Fruit fly (Drosophila melanogaster) whole organism, wandering third instar larva: ENCODE results near the gene Or33a.

Experiments used
- Abd-B ChIP-seq: fragments of >200 bp; optimal IDR thresholded peaks from 2 replicates; lab custom pipeline; 2017; ENCODE audit warnings: missing biosample characterization, missing genetic modification characterization
- CG32264 ChIP-seq: fragments of 200-800 bp; sonication (Bioruptor generic); optimal IDR thresholded peaks from 2 replicates; lab custom pipeline; 2016; ENCODE audit warnings: missing biosample characterization, missing genetic modification characterization
- CG9705 ChIP-seq: fragments of 200-800 bp; sonication (Bioruptor generic); optimal IDR thresholded peaks from 2 replicates; lab custom pipeline; 2018; ENCODE audit warnings: missing biosample characterization, mild to moderate bottlenecking, missing genetic modification characterization
- Dfd ChIP-seq: fragments of >200 bp; optimal IDR thresholded peaks from 2 replicates; lab custom pipeline; 2017; ENCODE audit warnings: missing biosample characterization, missing genetic modification characterization
- Dif ChIP-seq: fragments of 200-275, 200-300 bp; sonication (Bioruptor generic); optimal IDR thresholded peaks from 2 replicates; lab custom pipeline; 2018; ENCODE audit warnings: missing biosample characterization, missing genetic modification characterization; ENCODE audit not compliant: partially characterized antibody
- GATAd ChIP-seq: sonication (Bioruptor generic); optimal IDR thresholded peaks from 2 replicates; lab custom pipeline; 2016; ENCODE audit warnings: missing biosample characterization, missing genetic modification characterization
- HLH106 ChIP-seq: fragments of 200-800 bp; optimal IDR thresholded peaks from 3 replicates; lab custom pipeline; 2019; ENCODE audit warnings: missing biosample characterization, mild to moderate bottlenecking, missing genetic modification characterization, moderate library complexity
- Hnf4 ChIP-seq: fragments of 200-800 bp; sonication (Bioruptor generic); optimal IDR thresholded peaks from 2 replicates; lab custom pipeline; 2016; ENCODE audit warnings: missing biosample characterization, mild to moderate bottlenecking, missing genetic modification characterization
- Hr78 ChIP-seq: fragments of >200 bp; optimal IDR thresholded peaks from 2 replicates; lab custom pipeline; 2017; ENCODE audit warnings: missing biosample characterization, missing genetic modification characterization
- Hr83 ChIP-seq: fragments of 200-300 bp; sonication (Bioruptor generic); optimal IDR thresholded peaks from 2 replicates; lab custom pipeline; 2016; ENCODE audit warnings: missing biosample characterization, mild to moderate bottlenecking, missing genetic modification characterization, moderate library complexity; ENCODE audit not compliant: poor library complexity, severe bottlenecking
- Jra ChIP-seq: sonication (Bioruptor generic); optimal IDR thresholded peaks from 2 replicates; lab custom pipeline; 2016; ENCODE audit warnings: missing biosample characterization, missing genetic modification characterization
- Myc ChIP-seq: fragments of >200 bp; optimal IDR thresholded peaks from 2 replicates; lab custom pipeline; 2017
- N ChIP-seq: fragments of >200 bp; optimal IDR thresholded peaks from 2 replicates; lab custom pipeline; 2018; ENCODE audit warnings: missing biosample characterization, missing external identifiers, missing genetic modification characterization
- OdsH ChIP-seq: fragments of 200-800 bp; sonication (Bioruptor generic); optimal IDR thresholded peaks from 2 replicates; lab custom pipeline; 2016; ENCODE audit warnings: missing biosample characterization, mild to moderate bottlenecking, missing genetic modification characterization
- Rel ChIP-seq, 2 experiments: fragments of 200-800 bp; sonication (Bioruptor generic) in 1 of 2; optimal IDR thresholded peaks; 2 replicates in 1 of 2; 3 replicates in 1 of 2; lab custom pipeline; 2016 to 2019; ENCODE audit warnings: mild to moderate bottlenecking in 2 of 2, missing biosample characterization in 2 of 2, missing genetic modification characterization in 2 of 2, moderate library complexity in 1 of 2
- Sp1 ChIP-seq: fragments of 200-800 bp; sonication (Bioruptor generic); optimal IDR thresholded peaks from 3 replicates; lab custom pipeline; 2019; ENCODE audit warnings: missing biosample characterization, mild to moderate bottlenecking, missing genetic modification characterization, moderate library complexity
- Vsx2 ChIP-seq: fragments of 200-300, 225-300 bp; sonication (Bioruptor generic); optimal IDR thresholded peaks from 2 replicates; lab custom pipeline; 2018; ENCODE audit warnings: missing biosample characterization, missing genetic modification characterization; ENCODE audit not compliant: partially characterized antibody
- br ChIP-seq: fragments of 200-800 bp; sonication (Bioruptor generic); optimal IDR thresholded peaks from 2 replicates; lab custom pipeline; 2016; ENCODE audit warnings: missing biosample characterization, missing genetic modification characterization
- brk ChIP-seq: fragments of 200-800 bp; sonication (Bioruptor generic); optimal IDR thresholded peaks from 2 replicates; lab custom pipeline; 2016; ENCODE audit warnings: missing biosample characterization, mild to moderate bottlenecking, missing genetic modification characterization
- dl ChIP-seq, 2 experiments: fragments of 175-275, 200-275 bp in 1 of 2; fragments of 200-275 bp in 1 of 2; sonication (Bioruptor generic); optimal IDR thresholded peaks; lab custom pipeline; 2018; ENCODE audit warnings: mild to moderate bottlenecking in 2 of 2, missing biosample characterization in 2 of 2, missing genetic modification characterization in 2 of 2, moderate library complexity in 2 of 2; ENCODE audit not compliant: partially characterized antibody in 2 of 2, insufficient read depth in 1 of 2
- dmrt93B ChIP-seq: fragments of 200-800 bp; sonication (Bioruptor generic); optimal IDR thresholded peaks from 2 replicates; lab custom pipeline; 2018; ENCODE audit warnings: missing biosample characterization, mild to moderate bottlenecking, missing genetic modification characterization
- dsf ChIP-seq: sonication (Bioruptor generic); optimal IDR thresholded peaks from 2 replicates; lab custom pipeline; 2016; ENCODE audit warnings: missing biosample characterization, missing genetic modification characterization, borderline replicate concordance
- ey ChIP-seq: fragments of 200-800 bp; sonication (Bioruptor generic); optimal IDR thresholded peaks from 2 replicates; lab custom pipeline; 2016; ENCODE audit warnings: missing biosample characterization, missing genetic modification characterization
- foxo ChIP-seq, 2 experiments: fragments of 200-800 bp; sonication (Bioruptor generic); optimal IDR thresholded peaks; 2 replicates in 1 of 2; 3 replicates in 1 of 2; lab custom pipeline; 2016 to 2017; ENCODE audit warnings: missing biosample characterization in 2 of 2, missing genetic modification characterization in 2 of 2
- fru ChIP-seq: fragments of 200-800 bp; sonication (Bioruptor generic); optimal IDR thresholded peaks from 3 replicates; lab custom pipeline; 2016; ENCODE audit warnings: missing biosample characterization, mild to moderate bottlenecking, missing genetic modification characterization
- jim ChIP-seq: fragments of 175-275, 200-325 bp; sonication (Bioruptor generic); optimal IDR thresholded peaks from 2 replicates; lab custom pipeline; 2016; ENCODE audit warnings: missing biosample characterization, mild to moderate bottlenecking, missing genetic modification characterization
- lola ChIP-seq: fragments of >200 bp; optimal IDR thresholded peaks from 2 replicates; lab custom pipeline; 2017; ENCODE audit warnings: missing biosample characterization, missing genetic modification characterization
- pan ChIP-seq: fragments of >200 bp; optimal IDR thresholded peaks from 2 replicates; lab custom pipeline; 2017
- psq ChIP-seq: fragments of 200-800 bp; sonication (Bioruptor generic); optimal IDR thresholded peaks from 3 replicates; lab custom pipeline; 2017; ENCODE audit warnings: missing biosample characterization, mild to moderate bottlenecking, missing genetic modification characterization, moderate library complexity
- rgr ChIP-seq: fragments of 200-800 bp; sonication (Bioruptor generic); optimal IDR thresholded peaks from 3 replicates; lab custom pipeline; 2016; ENCODE audit warnings: missing biosample characterization, mild to moderate bottlenecking, missing genetic modification characterization
- sv ChIP-seq: fragments of 200-800 bp; sonication (Bioruptor generic); optimal IDR thresholded peaks from 3 replicates; lab custom pipeline; 2016; ENCODE audit warnings: missing biosample characterization, missing genetic modification characterization
- tai ChIP-seq: sonication (Bioruptor generic); optimal IDR thresholded peaks from 2 replicates; lab custom pipeline; 2016; ENCODE audit warnings: missing biosample characterization, missing genetic modification characterization
- usp ChIP-seq: fragments of >200 bp; optimal IDR thresholded peaks from 2 replicates; lab custom pipeline; 2017; ENCODE audit warnings: missing biosample characterization, missing genetic modification characterization
- woc ChIP-seq: sonication (Bioruptor generic); optimal IDR thresholded peaks from 2 replicates; lab custom pipeline; 2016; ENCODE audit warnings: missing biosample characterization, mild to moderate bottlenecking, missing genetic modification characterization

Or33a gene

dm6 chr2L:11976955-11977354 is 42.6 kb downstream of the Or33a start:
- TF ChIP-seq rgr (GFP tag; lab: Kevin White, UChicago): no peak
- no peak for TF ChIP-seq GATAd
- TF ChIP-seq sv (GFP tag; lab: Kevin White, UChicago): no peak
- TF ChIP-seq Myc (lab: Kevin White, UChicago): no peak
- no peak for TF ChIP-seq Hr78 (GFP tag; lab: Kevin White, UChicago)
- TF ChIP-seq Vsx2 (GFP tag; lab: Kevin White, UChicago): no peak
- TF ChIP-seq Hr83 (GFP tag; lab: Kevin White, UChicago): no peak
- no peak for TF ChIP-seq HLH106 (tag; lab: Kevin White, UChicago)
- TF ChIP-seq lola: no peak
- TF ChIP-seq tai (GFP tag; lab: Kevin White, UChicago): no peak
- no peak for TF ChIP-seq dmrt93B (GFP tag; lab: Kevin White, UChicago)
- no peak for TF ChIP-seq fru (GFP tag; lab: Kevin White, UChicago)
- TF ChIP-seq usp (GFP tag; lab: Kevin White, UChicago): no peak

dm6 chr2L:11977721-11978120 is 43.4 kb downstream of the Or33a start:
- TF ChIP-seq foxo (GFP tag; optimal IDR thresholded peaks at IDR 0.05; lab: Kevin White, UChicago) (no peak), rgr (GFP tag; lab: Kevin White, UChicago) (no peak), Hr78 (GFP tag; lab: Kevin White, UChicago) (no peak), dl (GFP tag; optimal IDR thresholded peaks at IDR 0.05; lab: Kevin White, UChicago; ENCODE audit: insufficient read depth in 1 of 2, partially characterized antibody in 2 of 2) (no peak), Dif (GFP tag; lab: Kevin White, UChicago) (no peak), psq (no peak), N (GFP tag; lab: Kevin White, UChicago) (no peak), HLH106 (tag; lab: Kevin White, UChicago) (no peak), Hnf4 (no peak), sv (GFP tag; lab: Kevin White, UChicago) (no peak), Jra (GFP tag; lab: Kevin White, UChicago) (no peak), fru (GFP tag; lab: Kevin White, UChicago) (no peak), Vsx2 (GFP tag; lab: Kevin White, UChicago) (no peak), woc (GFP tag; lab: Kevin White, UChicago) (no peak), OdsH (GFP tag; lab: Kevin White, UChicago) (no peak), Sp1 (GFP tag; lab: Kevin White, UChicago) (no peak), CG32264 (no peak), ey (GFP tag; lab: Kevin White, UChicago) (no peak)

dm6 chr2L:11980075-11980474 is 45.8 kb downstream of the Or33a start:
- TF ChIP-seq jim (GFP tag; lab: Kevin White, UChicago): no peak
- no peak for TF ChIP-seq sv (GFP tag; lab: Kevin White, UChicago)
- TF ChIP-seq Dif (GFP tag; lab: Kevin White, UChicago): no peak
- TF ChIP-seq CG9705 (GFP tag; lab: Kevin White, UChicago): no peak
- TF ChIP-seq rgr (GFP tag; lab: Kevin White, UChicago): no peak
- TF ChIP-seq Dfd (GFP tag; lab: Kevin White, UChicago): no peak
- no peak for TF ChIP-seq ey (GFP tag; lab: Kevin White, UChicago)
- TF ChIP-seq Jra (GFP tag; lab: Kevin White, UChicago): no peak
- no peak for TF ChIP-seq Hr78 (GFP tag; lab: Kevin White, UChicago)
- no peak for TF ChIP-seq lola
- TF ChIP-seq tai (GFP tag; lab: Kevin White, UChicago): no peak
- TF ChIP-seq Vsx2 (GFP tag; lab: Kevin White, UChicago): no peak
- no peak for TF ChIP-seq OdsH (GFP tag; lab: Kevin White, UChicago)
- TF ChIP-seq foxo (GFP tag; optimal IDR thresholded peaks at IDR 0.05; lab: Kevin White, UChicago): no peak
- no peak for TF ChIP-seq CG32264
- no peak for TF ChIP-seq psq
- no peak for TF ChIP-seq dsf (GFP tag; lab: Kevin White, UChicago)
- TF ChIP-seq Abd-B (GFP tag; lab: Kevin White, UChicago): no peak
- TF ChIP-seq pan: no peak
- TF ChIP-seq, all 38 proteins: peak for 0

- TF ChIP-seq foxo (GFP tag; optimal IDR thresholded peaks at IDR 0.05; lab: Kevin White, UChicago): no peak
- no peak for TF ChIP-seq Jra (GFP tag; lab: Kevin White, UChicago)
- TF ChIP-seq br (GFP tag; lab: Kevin White, UChicago): no peak
- TF ChIP-seq Rel (GFP tag; optimal IDR thresholded peaks at IDR 0.05; lab: Kevin White, UChicago): no peak
- no peak for TF ChIP-seq Rel (tag; optimal IDR thresholded peaks at IDR 0.05; lab: Kevin White, UChicago)
- TF ChIP-seq brk: no peak
- TF ChIP-seq dsf (GFP tag; lab: Kevin White, UChicago): no peak
- TF ChIP-seq usp (GFP tag; lab: Kevin White, UChicago): no peak
- no peak for TF ChIP-seq tai (GFP tag; lab: Kevin White, UChicago)
- TF ChIP-seq rgr (GFP tag; lab: Kevin White, UChicago): no peak
- no peak for TF ChIP-seq Dfd (GFP tag; lab: Kevin White, UChicago)
- TF ChIP-seq CG9705 (GFP tag; lab: Kevin White, UChicago): no peak
- no peak for TF ChIP-seq pan
- TF ChIP-seq Hr83 (GFP tag; lab: Kevin White, UChicago): no peak
- no peak for TF ChIP-seq woc (GFP tag; lab: Kevin White, UChicago)
- TF ChIP-seq ey (GFP tag; lab: Kevin White, UChicago): no peak
These were observed 46.9 kb downstream of the Or33a start, which contains the start of gene CG16965 for dm6 chr2L:11981210-11981609. Gene CG16965 (plus strand): TSS chr2L:11981591.
